Fruit fly (Drosophila melanogaster) whole organism, prepupa: ENCODE results near the gene CG3091.
A peak's percentile ranks its signal among the peaks of the same experiment; 100 is the strongest.

Experiments
- CG10631 ChIP-seq: fragments of 200-800 bp; sonication (Bioruptor generic); optimal IDR thresholded peaks from 2 replicates; lab custom pipeline; 2016; ENCODE audit warnings: missing biosample characterization, missing genetic modification characterization
- CG10669 ChIP-seq: fragments of 200-800 bp; sonication (Bioruptor generic); optimal IDR thresholded peaks from 3 replicates; lab custom pipeline; 2018; ENCODE audit warnings: missing biosample characterization, mild to moderate bottlenecking, missing genetic modification characterization, moderate library complexity
- CG11294 ChIP-seq: fragments of 200-800 bp; sonication (Bioruptor generic); IDR thresholded peaks from 2 replicates; pipeline ENCODE4 v1.3.6; 2022; ENCODE audit warnings: missing biosample characterization, missing genetic modification characterization
- CG11902 ChIP-seq: fragments of 200-800 bp; sonication (Bioruptor generic); optimal IDR thresholded peaks from 3 replicates; lab custom pipeline; 2016; ENCODE audit warnings: missing biosample characterization, missing genetic modification characterization
- CG15336 ChIP-seq: fragments of 200-800 bp; sonication (Bioruptor generic); IDR thresholded peaks from 2 replicates; pipeline ENCODE4 v1.3.6; 2022; ENCODE audit warnings: missing biosample characterization, missing genetic modification characterization
- CG1621 ChIP-seq: fragments of 200-800 bp; sonication (Bioruptor generic); optimal IDR thresholded peaks from 3 replicates; lab custom pipeline; 2018; ENCODE audit warnings: missing biosample characterization, mild to moderate bottlenecking, missing genetic modification characterization
- CG16779 ChIP-seq: fragments of 200-800 bp; sonication (Bioruptor generic); optimal IDR thresholded peaks from 3 replicates; lab custom pipeline; 2017; ENCODE audit warnings: missing biosample characterization, mild to moderate bottlenecking, missing genetic modification characterization
- CG3032 ChIP-seq: fragments of 200-800 bp; optimal IDR thresholded peaks from 2 replicates; lab custom pipeline; 2019; ENCODE audit warnings: missing biosample characterization, mild to moderate bottlenecking, missing genetic modification characterization, moderate library complexity
- CG31627 ChIP-seq: fragments of 200-800 bp; sonication (Bioruptor generic); optimal IDR thresholded peaks from 3 replicates; lab custom pipeline; 2016; ENCODE audit warnings: missing biosample characterization, missing genetic modification characterization
- CG32006 ChIP-seq: fragments of 200-800 bp; sonication (Bioruptor generic); optimal IDR thresholded peaks from 3 replicates; lab custom pipeline; 2017; ENCODE audit warnings: missing biosample characterization, mild to moderate bottlenecking, missing genetic modification characterization
- CG34406 ChIP-seq: fragments of 200-800 bp; sonication (Bioruptor generic); optimal IDR thresholded peaks from 3 replicates; lab custom pipeline; 2016; ENCODE audit warnings: missing biosample characterization, missing genetic modification characterization
- CG3919 ChIP-seq: fragments of 200-800 bp; sonication (Bioruptor generic); optimal IDR thresholded peaks from 3 replicates; lab custom pipeline; 2016; ENCODE audit warnings: missing biosample characterization, missing genetic modification characterization
- CG6276 ChIP-seq: fragments of 200-800 bp; sonication (Bioruptor generic); optimal IDR thresholded peaks from 2 replicates; lab custom pipeline; 2017; ENCODE audit warnings: missing biosample characterization, mild to moderate bottlenecking, missing genetic modification characterization
- CG6792 ChIP-seq: fragments of 200-800 bp; sonication (Bioruptor generic); optimal IDR thresholded peaks from 3 replicates; lab custom pipeline; 2016; ENCODE audit warnings: missing biosample characterization, missing genetic modification characterization
- CG6808 ChIP-seq: fragments of 200-800 bp; sonication (Bioruptor generic); optimal IDR thresholded peaks from 3 replicates; lab custom pipeline; 2017; ENCODE audit warnings: missing biosample characterization, missing genetic modification characterization, mild to moderate bottlenecking, moderate library complexity, missing genetic modification reagents
- CG6854 ChIP-seq: fragments of 200-800 bp; sonication (Bioruptor generic); optimal IDR thresholded peaks from 2 replicates; lab custom pipeline; 2017; ENCODE audit warnings: missing biosample characterization, mild to moderate bottlenecking, missing genetic modification characterization
- CG7368 ChIP-seq: fragments of 200-800 bp; sonication (Bioruptor generic); optimal IDR thresholded peaks from 3 replicates; lab custom pipeline; 2016; ENCODE audit warnings: missing biosample characterization, missing genetic modification characterization
- CG8119 ChIP-seq: fragments of 200-800 bp; sonication (Bioruptor generic); IDR thresholded peaks from 3 replicates; pipeline ENCODE4 v1.3.6; 2022; ENCODE audit warnings: missing biosample characterization, missing genetic modification characterization
- CG8319 ChIP-seq: fragments of 200-800 bp; sonication (Bioruptor generic); optimal IDR thresholded peaks from 3 replicates; lab custom pipeline; 2016; ENCODE audit warnings: missing biosample characterization, missing genetic modification characterization
- CG8632 ChIP-seq: fragments of 200-800 bp; sonication (Bioruptor generic); optimal IDR thresholded peaks from 3 replicates; lab custom pipeline; 2016; ENCODE audit warnings: missing biosample characterization, missing genetic modification characterization
- CG9139 ChIP-seq: fragments of 200-800 bp; sonication (Bioruptor generic); optimal IDR thresholded peaks from 3 replicates; lab custom pipeline; 2017; ENCODE audit warnings: missing biosample characterization, mild to moderate bottlenecking, missing genetic modification characterization
- Eip75B ChIP-seq: fragments of 200-800 bp; sonication (Bioruptor generic); optimal IDR thresholded peaks from 3 replicates; lab custom pipeline; 2016; ENCODE audit warnings: missing biosample characterization, missing genetic modification characterization
- Eip78C ChIP-seq: fragments of 200-800 bp; sonication (Bioruptor generic); peaks from one replicate; lab custom pipeline; 2016; ENCODE audit warnings: missing biosample characterization, missing genetic modification characterization
- Eip93F ChIP-seq: fragments of 200-800 bp; sonication (Bioruptor generic); optimal IDR thresholded peaks from 2 replicates; lab custom pipeline; 2016; ENCODE audit warnings: missing biosample characterization, mild to moderate bottlenecking, missing genetic modification characterization
- Ets21C ChIP-seq: fragments of 200-800 bp; sonication (Bioruptor generic); optimal IDR thresholded peaks from 3 replicates; lab custom pipeline; 2016; ENCODE audit warnings: missing biosample characterization, missing genetic modification characterization
- Ets96B ChIP-seq: fragments of 200-800 bp; optimal IDR thresholded peaks from 2 replicates; lab custom pipeline; 2019; ENCODE audit warnings: missing biosample characterization, mild to moderate bottlenecking, missing genetic modification characterization, moderate library complexity
- Gug ChIP-seq: fragments of 200-800 bp; sonication (Bioruptor generic); IDR thresholded peaks from 2 replicates; pipeline ENCODE4 v1.3.6; 2022; ENCODE audit warnings: missing biosample characterization, missing genetic modification characterization
- Hr39 ChIP-seq: fragments of 200-800 bp; sonication (Bioruptor generic); optimal IDR thresholded peaks from 2 replicates; lab custom pipeline; 2016; ENCODE audit warnings: missing biosample characterization, missing genetic modification characterization
- Met ChIP-seq: fragments of 200-800 bp; sonication (Bioruptor generic); optimal IDR thresholded peaks from 3 replicates; lab custom pipeline; 2016; ENCODE audit warnings: missing biosample characterization, missing genetic modification characterization
- OdsH ChIP-seq: fragments of 200-800 bp; sonication (Bioruptor generic); optimal IDR thresholded peaks from 3 replicates; lab custom pipeline; 2016; ENCODE audit warnings: missing biosample characterization, missing genetic modification characterization
- Sox102F ChIP-seq: fragments of 200-800 bp; sonication (Bioruptor generic); optimal IDR thresholded peaks from 2 replicates; lab custom pipeline; 2016; ENCODE audit warnings: missing biosample characterization, mild to moderate bottlenecking, missing genetic modification characterization
- Sox14 ChIP-seq: fragments of 200-800 bp; sonication (Bioruptor generic); optimal IDR thresholded peaks from 3 replicates; lab custom pipeline; 2016; ENCODE audit warnings: missing biosample characterization, missing genetic modification characterization
- Sox15 ChIP-seq: fragments of 200-800 bp; sonication (Bioruptor generic); optimal IDR thresholded peaks from 3 replicates; lab custom pipeline; 2016; ENCODE audit warnings: missing biosample characterization, missing genetic modification characterization
- achi ChIP-seq: fragments of 200-800 bp; sonication (Bioruptor generic); optimal IDR thresholded peaks from 3 replicates; lab custom pipeline; 2016; ENCODE audit warnings: missing biosample characterization, missing genetic modification characterization
- cyc ChIP-seq: fragments of 200-800 bp; sonication (Bioruptor generic); optimal IDR thresholded peaks from 3 replicates; lab custom pipeline; 2016; ENCODE audit warnings: missing biosample characterization, missing genetic modification characterization
- dac ChIP-seq: fragments of 200-800 bp; sonication (Bioruptor generic); optimal IDR thresholded peaks from 2 replicates; lab custom pipeline; 2017; ENCODE audit warnings: missing biosample characterization, mild to moderate bottlenecking, missing genetic modification characterization
- eg ChIP-seq: fragments of 200-800 bp; sonication (Bioruptor generic); IDR thresholded peaks from 3 replicates; pipeline ENCODE4 v1.3.6; 2022; ENCODE audit warnings: missing biosample characterization, missing genetic modification characterization
- esn ChIP-seq: fragments of 200-800 bp; sonication (Bioruptor generic); optimal IDR thresholded peaks from 2 replicates; lab custom pipeline; 2016; ENCODE audit warnings: missing biosample characterization, mild to moderate bottlenecking, missing genetic modification characterization, moderate library complexity
- fkh ChIP-seq: fragments of 200-800 bp; sonication (Bioruptor generic); optimal IDR thresholded peaks from 3 replicates; lab custom pipeline; 2017; ENCODE audit warnings: missing biosample characterization, mild to moderate bottlenecking, missing genetic modification characterization, moderate library complexity
- lz ChIP-seq: fragments of 200-800 bp; sonication (Bioruptor generic); optimal IDR thresholded peaks from 3 replicates; lab custom pipeline; 2016; ENCODE audit warnings: missing biosample characterization, missing genetic modification characterization
- net ChIP-seq: fragments of 200-800 bp; sonication (Bioruptor generic); optimal IDR thresholded peaks from 3 replicates; lab custom pipeline; 2016; ENCODE audit warnings: missing biosample characterization, missing genetic modification characterization
- pdm3 ChIP-seq: fragments of 200-800 bp; sonication (Bioruptor generic); optimal IDR thresholded peaks from 3 replicates; lab custom pipeline; 2016; ENCODE audit warnings: missing biosample characterization, missing genetic modification characterization
- salr ChIP-seq, 2 experiments: fragments of 200-800 bp; sonication (Bioruptor generic); optimal IDR thresholded peaks; 3 replicates each; lab custom pipeline; 2016 to 2018; ENCODE audit warnings: missing biosample characterization in 2 of 2, missing genetic modification characterization in 2 of 2, mild to moderate bottlenecking in 1 of 2
- ss ChIP-seq, 2 experiments: fragments of 200-800 bp; sonication (Bioruptor generic); optimal IDR thresholded peaks; 2 replicates in 1 of 2; 3 replicates in 1 of 2; lab custom pipeline; 2017 to 2018; ENCODE audit warnings: mild to moderate bottlenecking in 2 of 2, missing biosample characterization in 2 of 2, missing genetic modification characterization in 2 of 2, moderate library complexity in 1 of 2
- svp ChIP-seq: fragments of 200-800 bp; sonication (Bioruptor generic); peaks from one replicate; lab custom pipeline; 2016; ENCODE audit warnings: missing biosample characterization, missing genetic modification characterization
- topi ChIP-seq: fragments of 200-800 bp; sonication (Bioruptor generic); optimal IDR thresholded peaks from 3 replicates; lab custom pipeline; 2016; ENCODE audit warnings: missing biosample characterization, missing genetic modification characterization

The CG3091 gene

DNA sequence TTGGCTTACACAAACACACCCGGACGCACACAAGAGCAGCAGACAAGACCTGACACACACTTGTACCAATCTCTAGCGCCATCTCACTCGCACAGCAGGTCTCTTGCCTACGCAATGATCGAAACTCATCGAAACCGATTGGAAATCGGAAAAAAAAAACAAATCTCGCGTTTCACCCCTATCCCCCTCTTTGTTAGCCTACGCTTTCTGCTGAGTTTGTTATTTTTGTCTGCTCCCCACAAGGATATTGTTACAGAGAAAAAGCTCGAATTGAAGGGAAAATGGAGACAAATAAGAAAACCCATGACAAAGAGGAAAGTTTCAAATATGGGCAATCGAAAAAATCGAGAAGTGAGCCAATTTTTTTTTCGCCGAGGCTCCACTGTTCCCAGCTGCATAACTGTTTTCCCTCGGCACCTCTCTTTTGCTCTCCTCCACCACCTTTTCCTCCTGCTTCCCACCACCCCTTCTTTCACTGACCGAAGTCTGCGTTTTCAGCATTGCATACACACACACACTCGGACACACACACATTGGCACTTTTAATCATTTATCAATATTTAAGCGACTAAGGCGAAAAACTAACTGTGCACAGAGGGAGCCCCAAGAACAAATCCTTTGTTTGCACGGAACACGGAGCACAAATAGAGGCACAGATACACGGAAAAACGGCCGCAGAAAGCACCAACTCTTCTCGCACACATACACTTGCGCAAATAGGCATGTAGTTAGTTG, 16.0 kb upstream of the CG3091 start (continued):
- TF ChIP-seq ss (GFP tag; optimal IDR thresholded peaks at IDR 0.05; lab: Kevin White, UChicago): peak; percentile 8 to 57
- peak; percentile 34 for TF ChIP-seq CG8319 (GFP tag; lab: Kevin White, UChicago)
- no peak for TF ChIP-seq Eip93F (GFP tag; lab: Kevin White, UChicago)
- no peak for TF ChIP-seq CG16779 (tag; lab: Kevin White, UChicago)
- TF ChIP-seq topi: peak; percentile 40
- peak; percentile 45 for TF ChIP-seq dac
- TF ChIP-seq CG34406: peak; percentile 44
- peak; percentile 47 for TF ChIP-seq lz (GFP tag; lab: Kevin White, UChicago)
- no peak for TF ChIP-seq CG1621 (tag; lab: Kevin White, UChicago)
- TF ChIP-seq CG32006 (GFP tag; lab: Kevin White, UChicago): peak; percentile 75
- TF ChIP-seq Sox102F (GFP tag; lab: Kevin White, UChicago): no peak
- TF ChIP-seq CG6792 (GFP tag; lab: Kevin White, UChicago): peak; percentile 44
- peak; percentile 48 for TF ChIP-seq net
- no peak for TF ChIP-seq CG3919 (GFP tag; lab: Kevin White, UChicago)
- TF ChIP-seq CG10631: peak; percentile 36
- peak; percentile 20 for TF ChIP-seq CG7368 (GFP tag; lab: Kevin White, UChicago)
- peak; percentile 51 for TF ChIP-seq pdm3 (GFP tag; lab: Kevin White, UChicago)
- peak; percentile 3 for TF ChIP-seq Ets21C
- peak; percentile 28 for TF ChIP-seq CG6854 (GFP tag; lab: Kevin White, UChicago)
- TF ChIP-seq CG11294 (GFP tag; lab: Robert Waterston, UW): no peak
- peak in 1 of 2 experiments; percentile 11 for TF ChIP-seq salr (GFP tag; optimal IDR thresholded peaks at IDR 0.05; lab: Kevin White, UChicago)
- peak; percentile 68 for TF ChIP-seq svp
- peak; percentile 29 for TF ChIP-seq CG10669 (GFP tag; lab: Kevin White, UChicago)
- peak; percentile 44 for TF ChIP-seq CG6276 (GFP tag; lab: Kevin White, UChicago)
- peak; percentile 55 for TF ChIP-seq Hr39 (GFP tag; lab: Kevin White, UChicago)
- TF ChIP-seq OdsH: peak; percentile 50
- TF ChIP-seq eg (GFP tag; lab: Robert Waterston, UW): peak; percentile 65; the same call in 2 of the 3 replicates
- peak; percentile 40 for TF ChIP-seq Met (GFP tag; lab: Kevin White, UChicago)
- TF ChIP-seq CG11902 (GFP tag; lab: Kevin White, UChicago): peak; percentile 49
- no peak for TF ChIP-seq CG3032

DNA sequence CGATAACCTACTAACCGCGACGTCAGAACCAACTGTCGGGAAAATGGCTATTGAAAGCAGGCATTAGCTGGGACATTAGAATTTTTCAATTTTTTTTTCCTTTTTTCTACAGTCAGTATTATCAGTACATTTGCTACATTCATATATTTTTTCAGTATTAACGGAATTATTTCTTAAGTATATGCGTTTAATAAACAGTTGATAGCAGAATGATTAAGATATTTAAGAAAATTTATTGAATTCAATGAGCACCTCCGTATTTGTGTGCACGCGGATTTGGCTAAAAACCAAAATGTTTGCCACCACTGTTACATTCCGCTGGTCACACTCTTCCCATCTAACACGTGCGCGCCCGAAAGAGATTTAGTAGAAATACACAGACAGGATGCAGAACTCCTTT, 8.5 kb upstream of the CG3091 start, which contains the start of the genes temp and CG3071:
Gene temp (minus strand): TSS at position 5 of the 400 bp plus-strand sequence.
Gene CG3071 (plus strand): TSS at position 327 of the 400 bp plus-strand sequence.
- TF ChIP-seq CG11294 (GFP tag; lab: Robert Waterston, UW) (no peak; the same call in 1 of the 2 replicates), CG31627 (GFP tag; lab: Kevin White, UChicago) (peak; percentile 67), Met (GFP tag; lab: Kevin White, UChicago) (peak; percentile 62), pdm3 (GFP tag; lab: Kevin White, UChicago) (peak; percentile 65), Sox14 (peak; percentile 72), topi (peak; percentile 57), CG10669 (GFP tag; lab: Kevin White, UChicago) (peak; percentile 32), CG6792 (GFP tag; lab: Kevin White, UChicago) (peak; percentile 54), CG8632 (GFP tag; lab: Kevin White, UChicago) (peak; percentile 21), CG8119 (GFP tag; lab: Robert Waterston, UW) (no peak), cyc (GFP tag; lab: Kevin White, UChicago) (peak; percentile 62), achi (GFP tag; lab: Kevin White, UChicago) (peak; percentile 33), ss (GFP tag; optimal IDR thresholded peaks at IDR 0.05; lab: Kevin White, UChicago) (peak; percentile 16 to 52), dac (peak; percentile 37), CG10631 (peak; percentile 65), CG6808 (GFP tag; lab: Kevin White, UChicago) (peak; percentile 38), CG9139 (no peak), CG32006 (GFP tag; lab: Kevin White, UChicago) (peak; percentile 62), Ets96B (tag; lab: Kevin White, UChicago) (peak; percentile 47), fkh (GFP tag; lab: Kevin White, UChicago) (no peak), CG3032 (peak; percentile 62), esn (GFP tag; lab: Kevin White, UChicago) (peak; percentile 72), net (peak; percentile 3), Ets21C (peak; percentile 63), svp (peak; percentile 95), Eip75B (GFP tag; lab: Kevin White, UChicago) (peak; percentile 61), Sox15 (peak; percentile 39), Gug (peak; percentile 27; the same call in 1 of the 2 replicates), CG3919 (GFP tag; lab: Kevin White, UChicago) (peak; percentile 38), CG11902 (GFP tag; lab: Kevin White, UChicago) (peak; percentile 17), Eip78C (peak; percentile 72), CG34406 (peak; percentile 54), lz (GFP tag; lab: Kevin White, UChicago) (peak; percentile 73), CG15336 (GFP tag; lab: Robert Waterston, UW) (peak; percentile 27; the same call in 1 of the 2 replicates), Hr39 (GFP tag; lab: Kevin White, UChicago) (peak; percentile 69)
